Worm (Caenorhabditis elegans): ENCODE data around the gene Y48A5A.1.

The Y48A5A.1 gene

DNA sequence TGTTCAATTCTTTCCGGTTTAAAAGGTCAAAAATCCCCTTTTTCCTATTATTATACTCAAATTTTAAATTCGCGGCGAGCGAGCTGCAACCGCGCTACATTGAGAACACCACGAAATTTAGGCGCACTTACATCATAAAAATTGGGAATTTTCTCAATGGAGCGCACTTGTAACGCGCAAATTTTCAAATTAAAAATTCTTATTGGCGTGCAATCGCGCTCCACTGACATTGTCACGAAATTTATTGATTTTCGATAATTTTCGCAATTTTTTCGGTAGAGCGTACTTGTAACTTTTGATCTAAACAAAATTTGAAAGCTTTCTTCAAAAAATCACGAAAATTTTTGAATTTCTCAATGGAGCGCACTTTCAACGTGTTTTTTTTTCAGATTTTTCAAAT, 2.0 kb upstream of the Y48A5A.1 start, which contains the start of gene ulp-3:
TSS of gene ulp-3 (plus strand) at position 388 of the 400 bp plus-strand sequence.
- TF ChIP-seq efl-1 (optimal IDR thresholded peaks at IDR 0.05) = no peak
- peak in 1 of 2 experiments; percentile 65 for TF ChIP-seq efl-1 (GFP tag; optimal IDR thresholded peaks at IDR 0.05 in 1 of 2)
- no peak for TF ChIP-seq mep-1 (tag; optimal IDR thresholded peaks at IDR 0.05)
- no peak for TF ChIP-seq elt-2 (tag; optimal IDR thresholded peaks at IDR 0.05)

DNA sequence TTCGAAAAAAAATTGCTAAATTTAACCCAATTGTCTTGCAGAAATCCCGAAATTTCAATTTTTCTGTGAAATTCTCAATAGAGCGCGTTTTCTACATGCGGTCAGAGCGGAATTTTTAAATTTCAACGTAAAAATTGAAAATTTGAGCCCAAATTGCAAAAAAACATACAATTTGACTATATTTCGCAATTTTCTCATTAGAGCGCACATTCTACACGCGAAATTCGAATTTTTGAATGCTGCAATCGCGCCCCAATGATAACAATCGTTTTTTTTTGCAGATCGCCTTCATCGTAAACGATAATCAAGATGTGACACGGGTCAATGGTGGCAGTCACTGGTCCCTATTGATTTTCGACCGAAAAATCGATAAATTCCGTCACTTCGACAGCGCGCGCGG, 1.2 kb upstream of the Y48A5A.1 start:
- no peak for TF ChIP-seq fkh-4 (tag; optimal IDR thresholded peaks at IDR 0.05; ENCODE audit: borderline replicate concordance)
- no peak for TF ChIP-seq blmp-1 (tag; optimal IDR thresholded peaks at IDR 0.05)
- no peak for TF ChIP-seq zag-1 (tag; optimal IDR thresholded peaks at IDR 0.05)
- no peak for TF ChIP-seq nhr-71 (tag; optimal IDR thresholded peaks at IDR 0.05)
- no peak for TF ChIP-seq ces-1 (GFP tag; optimal IDR thresholded peaks at IDR 0.05)
- TF ChIP-seq ama-1 (optimal IDR thresholded peaks at IDR 0.05) = no peak
- no peak for TF ChIP-seq fkh-10 (GFP tag; optimal IDR thresholded peaks at IDR 0.05)
- TF ChIP-seq mdl-1 (tag; optimal IDR thresholded peaks at IDR 0.05) = no peak
- no peak for TF ChIP-seq pag-3 (tag; optimal IDR thresholded peaks at IDR 0.05; ENCODE audit: borderline replicate concordance, insufficient read depth)
- TF ChIP-seq pax-3 (tag; optimal IDR thresholded peaks at IDR 0.05) = no peak
- no peak for TF ChIP-seq swsn-7 (tag; optimal IDR thresholded peaks at IDR 0.05)

DNA sequence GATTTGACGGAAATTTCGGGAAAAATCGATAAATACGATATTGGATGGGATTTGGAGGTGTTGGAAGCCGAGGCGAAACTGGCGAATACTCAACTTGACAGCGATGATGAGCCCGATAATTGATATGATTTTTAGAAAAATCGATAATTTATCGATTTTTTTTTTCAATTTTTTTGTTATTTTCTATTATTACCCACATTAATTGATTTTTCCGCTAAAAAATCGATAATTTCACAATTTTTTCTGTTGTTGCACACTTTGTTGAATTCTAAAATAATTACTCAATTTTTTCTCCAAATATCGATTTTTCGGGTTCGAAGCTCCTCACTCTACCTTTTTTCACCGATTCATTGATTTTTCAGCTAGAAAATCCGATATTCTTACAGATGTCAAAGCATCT, 4.1 kb downstream of the Y48A5A.1 start, which contains the start of gene Y48A5A.3:
TSS of gene Y48A5A.3 (plus strand) at position 385 of the 400 bp plus-strand sequence.
- TF ChIP-seq lsy-2 (tag; optimal IDR thresholded peaks at IDR 0.05) (no peak), lir-3 (tag; optimal IDR thresholded peaks at IDR 0.05; ENCODE audit: poor library complexity) (no peak), rnt-1 (tag; optimal IDR thresholded peaks at IDR 0.05) (no peak), mef-2 (tag; optimal IDR thresholded peaks at IDR 0.05) (no peak), irx-1 (tag; optimal IDR thresholded peaks at IDR 0.05) (no peak), nhr-20 (tag; optimal IDR thresholded peaks at IDR 0.05) (no peak), C34B4.2 (tag; optimal IDR thresholded peaks at IDR 0.05) (no peak), skn-1 (tag; optimal IDR thresholded peaks at IDR 0.05) (no peak), swsn-7 (tag; optimal IDR thresholded peaks at IDR 0.05) (no peak), fkh-8 (tag; optimal IDR thresholded peaks at IDR 0.05) (no peak)

DNA sequence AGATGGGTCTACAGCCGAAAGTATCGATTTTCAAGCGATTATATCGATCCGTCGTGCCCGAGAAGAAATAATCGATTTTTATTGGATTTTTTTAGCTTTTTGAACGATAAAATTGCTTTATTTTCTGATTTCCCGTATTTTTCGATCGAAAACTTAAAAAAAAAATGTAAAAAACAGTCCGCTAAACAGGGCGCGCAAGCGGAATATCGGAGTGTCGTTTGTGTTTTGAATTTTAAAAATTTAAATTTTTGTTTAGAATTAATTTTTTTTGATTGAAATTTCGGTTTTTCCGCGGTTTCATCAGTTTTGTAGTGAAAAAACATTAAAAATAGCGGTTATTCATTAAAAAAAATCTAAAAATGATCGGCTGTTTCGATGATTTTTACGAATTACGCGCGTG, 4.9 kb downstream of the Y48A5A.1 start:
- no peak for TF ChIP-seq unc-30 (tag; optimal IDR thresholded peaks at IDR 0.05)
- no peak for TF ChIP-seq nhr-84 (tag; optimal IDR thresholded peaks at IDR 0.05)
- TF ChIP-seq nhr-77 (tag; optimal IDR thresholded peaks at IDR 0.05) = no peak
- TF ChIP-seq egl-27 (tag; optimal IDR thresholded peaks at IDR 0.05) = no peak
- TF ChIP-seq tbx-2 (tag; optimal IDR thresholded peaks at IDR 0.05) = no peak
- no peak for TF ChIP-seq lin-13 (GFP tag; optimal IDR thresholded peaks at IDR 0.05)
- no peak for TF ChIP-seq unc-130 (tag; optimal IDR thresholded peaks at IDR 0.05)
- no peak for TF ChIP-seq skn-1 (tag; optimal IDR thresholded peaks at IDR 0.05)
- no peak for TF ChIP-seq jun-1 (tag; optimal IDR thresholded peaks at IDR 0.05)
- no peak for TF ChIP-seq nhr-11 (tag; optimal IDR thresholded peaks at IDR 0.05)
- no peak for TF ChIP-seq ztf-11 (tag; optimal IDR thresholded peaks at IDR 0.05)
- no peak for TF ChIP-seq hlh-17 (GFP tag; optimal IDR thresholded peaks at IDR 0.05; ENCODE audit: borderline replicate concordance)
- TF ChIP-seq lin-14 (GFP tag; optimal IDR thresholded peaks at IDR 0.05) = no peak

DNA sequence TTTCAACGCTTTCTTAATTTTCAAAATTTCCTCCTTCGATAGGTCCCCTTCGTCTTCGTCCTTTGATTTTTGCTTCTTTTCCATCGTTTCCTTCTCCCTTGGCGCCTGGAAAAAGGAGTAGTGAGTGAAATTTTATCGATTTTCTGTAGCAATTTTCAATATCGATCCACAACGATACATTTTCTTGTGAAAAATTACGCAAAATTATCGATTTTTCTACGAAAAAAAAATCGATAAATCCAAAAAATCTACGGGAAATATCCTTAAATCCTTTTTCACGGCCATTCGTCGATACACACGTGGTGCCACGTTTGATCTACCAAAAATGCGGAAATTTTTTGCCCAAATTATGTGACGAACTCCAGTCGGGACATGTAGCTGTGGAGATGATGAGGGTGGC, 5.8 kb downstream of the Y48A5A.1 start:
- TF ChIP-seq ces-1 (GFP tag; optimal IDR thresholded peaks at IDR 0.05) (no peak), ceh-90 (tag; optimal IDR thresholded peaks at IDR 0.05) (no peak), rnt-1 (tag; optimal IDR thresholded peaks at IDR 0.05) (no peak), fkh-4 (tag; optimal IDR thresholded peaks at IDR 0.05; ENCODE audit: borderline replicate concordance) (no peak), alr-1 (tag; optimal IDR thresholded peaks at IDR 0.05; ENCODE audit: borderline replicate concordance) (no peak), vab-15 (tag; optimal IDR thresholded peaks at IDR 0.05) (no peak), pax-3 (tag; optimal IDR thresholded peaks at IDR 0.05) (no peak), sptf-1 (tag; optimal IDR thresholded peaks at IDR 0.05) (no peak), fos-1 (tag; optimal IDR thresholded peaks at IDR 0.05) (no peak), Y116A8C.19 (tag; optimal IDR thresholded peaks at IDR 0.05; ENCODE audit: borderline replicate concordance) (no peak), hlh-17 (GFP tag; optimal IDR thresholded peaks at IDR 0.05; ENCODE audit: borderline replicate concordance) (no peak), lin-39 (tag; optimal IDR thresholded peaks at IDR 0.05) (no peak), mdl-1 (tag; optimal IDR thresholded peaks at IDR 0.05) (no peak), sup-37 (GFP tag; optimal IDR thresholded peaks at IDR 0.05) (no peak), C16A3.4 (tag; optimal IDR thresholded peaks at IDR 0.05) (no peak), unc-30 (tag; optimal IDR thresholded peaks at IDR 0.05) (no peak), nhr-28 (tag; optimal IDR thresholded peaks at IDR 0.05) (no peak), nhr-12 (tag; optimal IDR thresholded peaks at IDR 0.05) (no peak)

Measured in whole organism, L1 larva.